Worm (Caenorhabditis elegans) whole organism, midembryonic: ENCODE results near the gene paqr-2.
A peak's percentile ranks its signal among the peaks of the same experiment; 100 is the strongest.

Experiments used
- T22C8.4 ChIP-seq: fragments of 200-800 bp; sonication (Bioruptor generic); IDR thresholded peaks from 2 replicates; pipeline ENCODE4 v1.3.6; 2022; ENCODE audit warnings: missing genetic modification characterization, missing compliant biosample characterization
- cog-1 ChIP-seq: sonication (generic microtip); optimal IDR thresholded peaks from 2 replicates; lab custom pipeline; 2016; ENCODE audit warnings: missing genetic modification characterization, missing compliant biosample characterization
- flt-1 ChIP-seq: fragments of 200-800 bp; sonication (Bioruptor generic); IDR thresholded peaks from 2 replicates; pipeline ENCODE4 v1.3.6; 2022; ENCODE audit warnings: missing genetic modification characterization, missing compliant biosample characterization
- klf-2 ChIP-seq: fragments of 200-800 bp; sonication (Bioruptor generic); conservative IDR thresholded peaks from 2 replicates; pipeline ENCODE4 v1.3.6; 2022; ENCODE audit warnings: missing genetic modification reagents, missing genetic modification characterization, missing compliant biosample characterization
- med-1 ChIP-seq: sonication (generic microtip); optimal IDR thresholded peaks from 2 replicates; lab custom pipeline; 2017; ENCODE audit warnings: missing genetic modification characterization, mild to moderate bottlenecking, missing compliant biosample characterization, antibody characterized with exemption, missing genetic modification reagents; ENCODE audit not compliant: insufficient read depth
- ref-1 ChIP-seq: fragments of 200-800 bp; sonication (Bioruptor generic); conservative IDR thresholded peaks from 2 replicates; pipeline ENCODE4 v1.3.6; 2022; ENCODE audit warnings: missing genetic modification reagents, missing genetic modification characterization, missing compliant biosample characterization
- tab-1 ChIP-seq: fragments of 200-800 bp; sonication (Bioruptor generic); IDR thresholded peaks from 2 replicates; pipeline ENCODE4 v1.3.6; 2022; ENCODE audit warnings: missing genetic modification characterization, missing compliant biosample characterization
- ztf-23 ChIP-seq: fragments of 200-800 bp; sonication (Bioruptor generic); IDR thresholded peaks from 2 replicates; pipeline ENCODE4 v1.3.6; 2022; ENCODE audit warnings: missing genetic modification reagents, missing genetic modification characterization, missing compliant biosample characterization
- ztf-29 ChIP-seq: fragments of 200-800 bp; sonication (Bioruptor generic); IDR thresholded peaks from 2 replicates; pipeline ENCODE4 v1.3.6; 2022; ENCODE audit warnings: missing genetic modification reagents, missing genetic modification characterization, missing compliant biosample characterization

paqr-2 gene

DNA sequence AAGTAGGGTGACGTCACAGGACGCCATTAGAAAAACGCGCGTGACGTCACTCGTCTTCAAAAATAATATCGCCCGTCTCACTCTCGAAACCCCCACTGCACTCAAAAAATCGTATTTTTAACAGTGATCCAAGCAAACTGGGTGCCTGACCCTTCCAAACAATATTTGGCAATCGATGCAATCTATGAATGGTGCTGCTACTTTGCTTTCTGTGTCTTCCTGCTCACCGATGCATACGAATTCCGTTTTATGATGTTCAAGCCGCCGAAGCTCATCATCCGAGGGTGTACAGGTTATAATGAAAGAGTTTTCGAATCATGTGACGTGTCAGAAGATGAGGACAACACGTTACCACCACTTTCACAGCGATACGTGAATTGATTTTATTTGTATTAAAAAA, 27.9 kb upstream of the paqr-2 start, which contains the start of gene W03A5.1:
Gene W03A5.1, plus strand, starts transcription at position 301 of the 400 bp plus-strand sequence.
- TF ChIP-seq flt-1 (GFP tag; lab: Robert Waterston, UW) = no peak
- TF ChIP-seq tab-1 (GFP tag; lab: Robert Waterston, UW) = no peak
- TF ChIP-seq klf-2 (GFP tag; lab: Robert Waterston, UW) = no peak
- TF ChIP-seq ztf-29 = no peak
- no peak for TF ChIP-seq ztf-23

DNA sequence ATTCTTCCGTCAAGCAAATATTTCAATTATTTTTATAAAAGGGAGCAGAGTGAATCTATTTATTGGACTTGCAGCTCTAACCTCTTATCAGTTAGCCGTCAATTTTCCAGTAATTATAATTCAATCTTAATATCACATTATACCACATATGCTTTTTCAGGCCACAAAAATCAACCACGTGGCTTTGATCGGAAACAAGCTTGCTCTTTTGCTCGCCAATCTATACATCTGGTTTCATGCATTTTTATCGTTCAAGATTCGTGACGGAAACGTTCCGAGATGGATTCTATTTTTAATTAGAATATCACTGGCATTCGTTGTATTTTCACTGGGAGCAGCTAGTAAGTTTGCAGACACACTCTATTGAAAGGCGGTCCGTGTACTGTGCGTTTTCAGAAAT, 27.3 kb upstream of the paqr-2 start:
- TF ChIP-seq T22C8.4 (GFP tag; lab: Robert Waterston, UW) (no peak), med-1 (GFP tag; lab: Kevin White, UChicago) (no peak), klf-2 (GFP tag; lab: Robert Waterston, UW) (no peak)

DNA sequence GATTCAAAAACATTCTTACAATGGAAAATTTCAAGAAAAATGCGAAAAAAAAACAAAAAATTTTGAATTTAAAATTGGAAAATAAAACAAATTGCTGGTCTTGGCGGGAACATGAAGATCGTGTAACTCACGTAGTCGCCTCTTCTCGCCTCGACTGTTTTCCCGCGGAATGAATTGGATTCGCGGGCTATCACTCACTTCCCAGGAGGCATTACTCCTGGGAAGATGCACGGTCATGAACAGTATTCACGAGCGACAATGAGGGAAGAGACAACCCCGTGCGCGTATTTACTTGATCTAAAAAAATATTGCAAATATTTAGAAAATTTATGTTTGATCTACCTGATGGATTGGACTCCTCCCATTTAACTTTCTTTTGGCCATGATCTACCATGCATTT, 26.6 kb upstream of the paqr-2 start:
- no peak for TF ChIP-seq T22C8.4 (GFP tag; lab: Robert Waterston, UW)
- TF ChIP-seq ref-1 = no peak
- no peak for TF ChIP-seq ztf-23
- TF ChIP-seq med-1 (GFP tag; lab: Kevin White, UChicago) = no peak
- TF ChIP-seq ztf-29 = no peak
- no peak for TF ChIP-seq flt-1 (GFP tag; lab: Robert Waterston, UW)
- no peak for TF ChIP-seq cog-1 (tag; lab: Kevin White, UChicago)
- TF ChIP-seq klf-2 (GFP tag; lab: Robert Waterston, UW) = no peak
- no peak for TF ChIP-seq tab-1 (GFP tag; lab: Robert Waterston, UW)

DNA sequence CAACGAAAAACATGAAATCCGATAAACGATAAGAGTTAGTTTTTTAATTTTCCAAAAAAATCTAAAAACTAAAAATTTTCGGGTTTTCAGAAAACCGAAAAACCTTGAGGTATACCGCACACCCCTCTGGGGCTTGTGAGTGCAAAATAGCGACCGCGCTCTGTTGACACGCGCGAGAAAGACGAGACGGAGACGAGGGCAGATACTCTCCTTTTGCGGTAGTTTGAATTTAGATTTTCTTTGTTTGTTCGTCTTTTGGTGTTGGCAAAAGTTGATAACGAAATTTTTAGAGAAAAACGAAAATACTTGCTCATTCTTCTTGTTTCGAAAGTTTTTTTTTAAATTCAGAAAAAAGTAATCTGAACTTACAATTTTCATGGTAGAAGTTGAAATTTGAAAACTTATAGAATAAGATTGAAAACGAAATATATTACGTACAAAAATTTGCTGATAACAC, 25.9 kb upstream of the paqr-2 start, which contains the start of the genes W03A5.2 and Y32H12A.8:
Gene W03A5.2, plus strand, starts transcription at position 407 of the 457 bp plus-strand sequence.
Gene Y32H12A.8, minus strand, starts transcription at position 410 of the 457 bp plus-strand sequence.
- TF ChIP-seq cog-1 (tag; lab: Kevin White, UChicago) (no peak), ztf-29 (peak; percentile 64; the same call in 1 of the 2 replicates)

DNA sequence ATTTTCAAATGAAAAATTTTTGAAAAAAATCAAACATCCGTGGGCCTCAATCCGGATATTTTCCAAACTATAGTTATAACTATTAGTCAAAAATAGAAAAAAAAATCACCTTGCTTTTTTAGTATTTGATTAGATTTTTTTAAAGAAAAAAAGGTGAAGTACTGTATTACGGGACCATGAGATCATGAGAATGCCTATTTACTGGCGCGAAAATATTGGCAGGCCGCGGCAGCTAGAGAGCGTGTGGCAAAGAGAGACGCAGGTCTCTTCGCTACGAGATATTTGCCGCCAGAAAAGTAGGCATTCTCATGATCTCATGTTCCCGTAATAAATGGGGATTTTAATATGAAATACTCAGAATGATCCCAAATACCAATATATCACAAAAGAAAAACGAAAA, 25.3 kb upstream of the paqr-2 start:
- TF ChIP-seq T22C8.4 (GFP tag; lab: Robert Waterston, UW) (no peak), ref-1 (no peak), med-1 (GFP tag; lab: Kevin White, UChicago) (no peak), tab-1 (GFP tag; lab: Robert Waterston, UW) (no peak), flt-1 (GFP tag; lab: Robert Waterston, UW) (no peak), cog-1 (tag; lab: Kevin White, UChicago) (no peak), ztf-23 (no peak), klf-2 (GFP tag; lab: Robert Waterston, UW) (no peak), ztf-29 (no peak)

- TF ChIP-seq flt-1 (GFP tag; lab: Robert Waterston, UW) (no peak), tab-1 (GFP tag; lab: Robert Waterston, UW) (no peak), klf-2 (GFP tag; lab: Robert Waterston, UW) (no peak)
Measured at ce11 chrIII:5402419-5402818, 22.7 kb upstream of the paqr-2 start.

DNA sequence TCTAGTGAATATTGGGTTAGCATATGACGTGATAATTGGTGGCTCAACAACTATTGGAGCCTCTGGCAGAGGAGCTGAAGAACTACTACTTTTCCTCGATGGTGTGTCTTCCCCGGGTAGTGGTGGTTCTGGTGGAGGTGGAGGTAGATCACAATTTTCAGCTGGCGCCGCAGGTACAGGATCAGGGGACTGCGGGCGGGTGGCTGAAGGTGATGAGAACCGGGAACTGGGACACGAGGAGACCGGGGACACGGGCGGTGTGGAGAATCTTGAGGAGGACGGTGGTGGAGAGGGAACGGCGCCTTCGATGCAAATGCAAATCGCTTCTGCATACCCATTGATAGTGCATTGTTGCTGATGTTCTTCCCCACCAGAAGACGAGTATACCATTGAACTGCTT, 16.0 kb upstream of the paqr-2 start:
- TF ChIP-seq med-1 (GFP tag; lab: Kevin White, UChicago) (no peak), flt-1 (GFP tag; lab: Robert Waterston, UW) (no peak), T22C8.4 (GFP tag; lab: Robert Waterston, UW) (no peak), ztf-29 (no peak), ztf-23 (no peak), tab-1 (GFP tag; lab: Robert Waterston, UW) (no peak), klf-2 (GFP tag; lab: Robert Waterston, UW) (no peak), cog-1 (tag; lab: Kevin White, UChicago) (no peak), ref-1 (no peak)

- TF ChIP-seq cog-1 (tag; lab: Kevin White, UChicago) (no peak), ztf-29 (no peak), ref-1 (no peak), T22C8.4 (GFP tag; lab: Robert Waterston, UW) (no peak), tab-1 (GFP tag; lab: Robert Waterston, UW) (no peak), flt-1 (GFP tag; lab: Robert Waterston, UW) (no peak), med-1 (GFP tag; lab: Kevin White, UChicago) (no peak)
Measured at ce11 chrIII:5389365-5389764, 9.6 kb upstream of the paqr-2 start.

DNA sequence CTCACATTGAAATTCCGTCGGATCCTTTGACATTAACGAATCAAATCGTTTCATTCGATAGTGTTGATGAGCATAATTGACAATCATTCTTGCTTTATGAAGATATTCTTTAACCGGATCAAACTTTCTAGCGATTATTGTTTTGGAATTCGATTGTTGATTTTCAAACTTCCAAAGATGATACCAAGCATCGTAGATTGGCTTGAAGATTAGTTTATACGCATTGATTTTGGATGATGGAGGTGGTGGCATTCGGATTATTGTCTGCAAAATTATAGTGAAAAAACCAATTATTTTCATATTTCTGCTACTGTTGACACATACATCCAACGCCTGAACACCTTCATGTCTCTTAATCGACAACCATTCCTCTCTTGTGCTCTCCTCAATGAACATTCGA, 8.4 kb upstream of the paqr-2 start:
- TF ChIP-seq flt-1 (GFP tag; lab: Robert Waterston, UW) (no peak), ztf-23 (no peak), tab-1 (GFP tag; lab: Robert Waterston, UW) (no peak), cog-1 (tag; lab: Kevin White, UChicago) (no peak), klf-2 (GFP tag; lab: Robert Waterston, UW) (no peak), ref-1 (no peak), med-1 (GFP tag; lab: Kevin White, UChicago) (no peak), T22C8.4 (GFP tag; lab: Robert Waterston, UW) (no peak), ztf-29 (no peak)

DNA sequence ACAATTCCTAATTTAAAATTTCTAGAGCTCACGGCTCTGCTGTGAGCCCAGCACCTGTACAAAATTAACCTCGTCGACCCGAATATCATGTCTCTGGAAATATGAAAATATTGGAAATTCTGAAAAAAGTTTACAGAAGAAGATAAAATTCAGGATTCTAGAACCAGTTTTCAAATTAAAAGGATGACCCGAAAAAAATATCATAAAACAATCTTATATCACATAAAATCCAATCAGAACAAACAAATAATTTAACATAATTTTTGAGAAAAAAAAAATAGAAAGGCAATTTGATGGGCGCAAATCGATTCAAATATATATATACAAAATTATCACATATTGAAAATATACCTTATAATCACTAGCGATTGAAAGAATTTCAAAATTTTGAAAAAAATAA, 5.6 kb upstream of the paqr-2 start, which contains the start of gene Y32H12A.7:
Gene Y32H12A.7, minus strand, starts transcription at position 101 of the 400 bp plus-strand sequence.
- no peak for TF ChIP-seq ztf-29
- no peak for TF ChIP-seq cog-1 (tag; lab: Kevin White, UChicago)
- no peak for TF ChIP-seq ztf-23
- no peak for TF ChIP-seq flt-1 (GFP tag; lab: Robert Waterston, UW)
- no peak for TF ChIP-seq klf-2 (GFP tag; lab: Robert Waterston, UW)
- TF ChIP-seq T22C8.4 (GFP tag; lab: Robert Waterston, UW) = no peak
- TF ChIP-seq tab-1 (GFP tag; lab: Robert Waterston, UW) = no peak
- TF ChIP-seq ref-1 = no peak
- no peak for TF ChIP-seq med-1 (GFP tag; lab: Kevin White, UChicago)
